Worm (Caenorhabditis elegans) whole organism, early embryonic: Measurements from ENCODE around the gene T22F3.10.

Source experiments
- F13C5.2 ChIP-seq: sonication (generic microtip); optimal IDR thresholded peaks from 2 replicates; lab custom pipeline; 2017; ENCODE audit warnings: mild to moderate bottlenecking, missing genetic modification characterization, inconsistent platforms, missing compliant biosample characterization
- ama-1 ChIP-seq: fragments of 150-350 bp; optimal IDR thresholded peaks from 2 replicates; lab custom pipeline; 2014
- ceh-13 ChIP-seq: fragments of 200-800 bp; sonication (Bioruptor generic); optimal IDR thresholded peaks from 2 replicates; lab custom pipeline; 2018; ENCODE audit warnings: mild to moderate bottlenecking, missing genetic modification characterization, missing compliant biosample characterization
- flt-1 ChIP-seq: fragments of 200-800 bp; sonication (Bioruptor generic); IDR thresholded peaks from 2 replicates; pipeline ENCODE4 v1.3.6; 2022; ENCODE audit warnings: missing genetic modification characterization, missing compliant biosample characterization
- hmg-4 ChIP-seq: fragments of 200-800 bp; sonication (Bioruptor generic); optimal IDR thresholded peaks from 2 replicates; lab custom pipeline; 2018; ENCODE audit warnings: mild to moderate bottlenecking, missing genetic modification characterization, missing compliant biosample characterization
- hnd-1 ChIP-seq: sonication (generic microtip); optimal IDR thresholded peaks from 2 replicates; lab custom pipeline; 2016; ENCODE audit warnings: missing genetic modification characterization, missing compliant biosample characterization
- pes-1 ChIP-seq: fragments of 200-800 bp; sonication (Bioruptor generic); IDR thresholded peaks from 2 replicates; pipeline ENCODE4 v1.3.6; 2022; ENCODE audit warnings: missing genetic modification reagents, missing genetic modification characterization, missing compliant biosample characterization
- scrt-1 ChIP-seq: fragments of 200-800 bp; sonication (Bioruptor generic); IDR thresholded peaks from 2 replicates; pipeline ENCODE4 v1.3.6; 2022; ENCODE audit warnings: missing genetic modification characterization, missing compliant biosample characterization
- tra-4 ChIP-seq: sonication (generic microtip); optimal IDR thresholded peaks from 2 replicates; lab custom pipeline; 2017; ENCODE audit warnings: missing genetic modification characterization, missing compliant biosample characterization

DNA sequence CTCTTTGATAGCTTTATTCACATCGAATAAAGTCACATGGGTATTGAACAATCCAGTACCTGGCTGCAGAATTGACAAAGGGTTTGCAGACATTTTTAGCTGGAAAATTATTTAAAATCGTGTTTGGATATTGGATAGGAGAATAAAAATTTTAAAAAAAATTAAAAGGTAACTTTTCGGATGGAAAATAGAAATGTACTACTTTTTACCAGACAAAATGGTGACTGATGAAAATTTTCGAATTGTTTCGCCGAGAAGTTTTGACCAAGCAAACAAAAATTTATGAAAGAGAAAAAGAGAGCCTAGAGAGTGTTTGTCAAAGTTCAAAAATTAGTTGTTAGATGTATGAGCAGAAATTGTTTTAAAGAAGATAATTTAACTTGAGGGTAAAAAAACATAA lies 36.3 kb upstream of the T22F3.10 start, which contains the start of gene F59B1.10:
- TF ChIP-seq ama-1 (lab: Kevin White, UChicago) (no peak), hmg-4 (no peak), pes-1 (no peak), flt-1 (GFP tag; lab: Robert Waterston, UW) (no peak), F13C5.2 (tag; lab: Kevin White, UChicago) (no peak), ceh-13 (GFP tag; lab: Kevin White, UChicago) (no peak), tra-4 (tag; lab: Kevin White, UChicago) (no peak), scrt-1 (GFP tag; lab: Robert Waterston, UW) (no peak), hnd-1 (tag; lab: Kevin White, UChicago) (no peak)
